Worm (Caenorhabditis elegans): ENCODE data around the gene clec-52.

The clec-52 gene

ce11 chrIV:8182566-8182965 lies 14.0 kb upstream of the clec-52 start:
- peak; percentile 61 for TF ChIP-seq cnd-1 (tag; optimal IDR thresholded peaks at IDR 0.05)
- peak; percentile 13 for TF ChIP-seq pha-4 (tag; optimal IDR thresholded peaks at IDR 0.05)
- TF ChIP-seq tbx-8 (GFP tag; optimal IDR thresholded peaks at IDR 0.05) = no peak
- TF ChIP-seq ceh-83 (GFP tag; optimal IDR thresholded peaks at IDR 0.05) = no peak
- TF ChIP-seq M03D4.4 (tag; optimal IDR thresholded peaks at IDR 0.05) = no peak
- peak; percentile 15 for TF ChIP-seq hlh-1 (tag; optimal IDR thresholded peaks at IDR 0.05)
- TF ChIP-seq sem-2 (GFP tag; optimal IDR thresholded peaks at IDR 0.05) = no peak
- peak; percentile 55 for TF ChIP-seq nhr-2 (tag; optimal IDR thresholded peaks at IDR 0.05)
- TF ChIP-seq lin-13 (tag; optimal IDR thresholded peaks at IDR 0.05) = no peak
- TF ChIP-seq snpc-4 (tag; optimal IDR thresholded peaks at IDR 0.05) = no peak
- peak; percentile 80 for TF ChIP-seq ces-1 (GFP tag; optimal IDR thresholded peaks at IDR 0.05)
- no peak for TF ChIP-seq lsy-2 (tag; optimal IDR thresholded peaks at IDR 0.05)
- TF ChIP-seq ztf-11 (tag; optimal IDR thresholded peaks at IDR 0.05) = peak; percentile 12
- no peak for TF ChIP-seq bed-3 (GFP tag; optimal IDR thresholded peaks at IDR 0.05)

ce11 chrIV:8181404-8181803 lies 12.8 kb upstream of the clec-52 start:
- TF ChIP-seq mab-5 (tag; optimal IDR thresholded peaks at IDR 0.05) = no peak
- peak; percentile 87 for TF ChIP-seq ces-1 (GFP tag; optimal IDR thresholded peaks at IDR 0.05)

ce11 chrIV:8175686-8176532 lies 7.3 kb upstream of the clec-52 start, which contains the start of gene pct-1:
TSS of gene pct-1 (plus strand) at chrIV:8176482.
- TF ChIP-seq nhr-2 (tag; optimal IDR thresholded peaks at IDR 0.05) (no peak), ces-1 (GFP tag; optimal IDR thresholded peaks at IDR 0.05) (peak; percentile 69), lin-13 (tag; optimal IDR thresholded peaks at IDR 0.05) (no peak), elt-3 (tag; optimal IDR thresholded peaks at IDR 0.05) (no peak)

- TF ChIP-seq snpc-4 (tag; optimal IDR thresholded peaks at IDR 0.05) (no peak), mab-5 (tag; optimal IDR thresholded peaks at IDR 0.05) (no peak), unc-62 (GFP tag; optimal IDR thresholded peaks at IDR 0.05) (no peak), mls-2 (tag; optimal IDR thresholded peaks at IDR 0.05) (no peak), bed-3 (GFP tag; optimal IDR thresholded peaks at IDR 0.05) (no peak), ham-2 (GFP tag; optimal IDR thresholded peaks at IDR 0.05) (no peak), blmp-1 (tag; optimal IDR thresholded peaks at IDR 0.05) (no peak), mep-1 (tag; optimal IDR thresholded peaks at IDR 0.05) (no peak)
Observed at ce11 chrIV:8174792-8175191, 6.2 kb upstream of the clec-52 start.

ce11 chrIV:8173610-8174009 lies 5.0 kb upstream of the clec-52 start:
- TF ChIP-seq snpc-4 (tag; optimal IDR thresholded peaks at IDR 0.05) = no peak
- peak; percentile 83 for TF ChIP-seq blmp-1 (tag; optimal IDR thresholded peaks at IDR 0.05)

- no peak for TF ChIP-seq ztf-11 (tag; optimal IDR thresholded peaks at IDR 0.05)
- TF ChIP-seq blmp-1 (tag; optimal IDR thresholded peaks at IDR 0.05) = no peak
- no peak for TF ChIP-seq elt-3 (tag; optimal IDR thresholded peaks at IDR 0.05)
- TF ChIP-seq mab-5 (tag; optimal IDR thresholded peaks at IDR 0.05) = no peak
- TF ChIP-seq nhr-76 (tag; optimal IDR thresholded peaks at IDR 0.05) = no peak
Observed at ce11 chrIV:8171376-8171775, 2.8 kb upstream of the clec-52 start.

ce11 chrIV:8170264-8170663 lies 1.7 kb upstream of the clec-52 start:
- TF ChIP-seq sem-2 (GFP tag; optimal IDR thresholded peaks at IDR 0.05) = no peak
- TF ChIP-seq unc-39 (tag; optimal IDR thresholded peaks at IDR 0.05) = no peak
- no peak for TF ChIP-seq tbx-8 (GFP tag; optimal IDR thresholded peaks at IDR 0.05)
- peak; percentile 51 for TF ChIP-seq elt-3 (tag; optimal IDR thresholded peaks at IDR 0.05)
- no peak for TF ChIP-seq unc-62 (GFP tag; optimal IDR thresholded peaks at IDR 0.05)
- peak; percentile 58 for TF ChIP-seq pha-4 (tag; optimal IDR thresholded peaks at IDR 0.05)
- no peak for TF ChIP-seq snpc-4 (tag; optimal IDR thresholded peaks at IDR 0.05)
- no peak for TF ChIP-seq M03D4.4 (tag; optimal IDR thresholded peaks at IDR 0.05)
- no peak for TF ChIP-seq flh-1 (GFP tag; optimal IDR thresholded peaks at IDR 0.05)
- no peak for TF ChIP-seq cnd-1 (tag; optimal IDR thresholded peaks at IDR 0.05)
- TF ChIP-seq mls-2 (tag; optimal IDR thresholded peaks at IDR 0.05) = no peak
- TF ChIP-seq ham-2 (GFP tag; optimal IDR thresholded peaks at IDR 0.05) = peak; percentile 86
- TF ChIP-seq drap-1 (GFP tag; optimal IDR thresholded peaks at IDR 0.05) = no peak
- no peak for TF ChIP-seq bed-3 (GFP tag; optimal IDR thresholded peaks at IDR 0.05)
- TF ChIP-seq mab-5 (tag; optimal IDR thresholded peaks at IDR 0.05) = no peak
- peak; percentile 29 for TF ChIP-seq nhr-237 (tag; optimal IDR thresholded peaks at IDR 0.05)
- no peak for TF ChIP-seq lin-13 (tag; optimal IDR thresholded peaks at IDR 0.05)

All from whole organism, mixed stage, embryonic.